Worm (Caenorhabditis elegans): Measurements from ENCODE around the gene rnh-1.2.

The rnh-1.2 gene

ce11 chrII:9841985-9842505 is at the start of gene rnh-1.2:
Gene rnh-1.2 (minus strand): TSS chrII:9842035.
- no peak for TF ChIP-seq lin-14 (GFP tag; optimal IDR thresholded peaks at IDR 0.05)
- TF ChIP-seq ceh-88 (GFP tag; IDR thresholded peaks at IDR 0.05): no peak
- TF ChIP-seq zip-4 (GFP tag; optimal IDR thresholded peaks at IDR 0.05): no peak
- TF ChIP-seq efl-1 (optimal IDR thresholded peaks at IDR 0.05): no peak
- TF ChIP-seq efl-1 (GFP tag; optimal IDR thresholded peaks at IDR 0.05 in 1 of 2): no peak

ce11 chrII:9891031-9891689 is 49.3 kb upstream of the rnh-1.2 start, which contains the start of gene vgln-1:
Gene vgln-1 (minus strand): TSS chrII:9891081.
- TF ChIP-seq lsy-2 (tag; optimal IDR thresholded peaks at IDR 0.05) (peak in 1 of 2 experiments; percentile 39), alr-1 (tag; optimal IDR thresholded peaks at IDR 0.05; ENCODE audit: borderline replicate concordance) (no peak), lin-35 (GFP tag; optimal IDR thresholded peaks at IDR 0.05) (no peak), lin-14 (GFP tag; optimal IDR thresholded peaks at IDR 0.05) (peak; percentile 59), blmp-1 (tag; optimal IDR thresholded peaks at IDR 0.05) (peak; percentile 74), efl-1 (optimal IDR thresholded peaks at IDR 0.05) (peak; percentile 5 to 23), efl-1 (GFP tag; optimal IDR thresholded peaks at IDR 0.05 in 1 of 2) (peak in 1 of 2 experiments; percentile 77), nhr-237 (tag; optimal IDR thresholded peaks at IDR 0.05) (no peak), pqm-1 (tag; optimal IDR thresholded peaks at IDR 0.05) (no peak), hpl-2 (GFP tag; optimal IDR thresholded peaks at IDR 0.05) (no peak), dpl-1 (GFP tag; optimal IDR thresholded peaks at IDR 0.05) (no peak)

ce11 chrII:9888549-9888948 is 46.7 kb upstream of the rnh-1.2 start:
- TF ChIP-seq lir-3 (tag; optimal IDR thresholded peaks at IDR 0.05; ENCODE audit: poor library complexity): no peak
- TF ChIP-seq isw-1 (GFP tag; IDR thresholded peaks at IDR 0.05): no peak
- no peak for TF ChIP-seq nhr-19 (GFP tag; conservative IDR thresholded peaks at IDR 0.05)
- no peak for TF ChIP-seq rnt-1 (tag; optimal IDR thresholded peaks at IDR 0.05)
- TF ChIP-seq lin-13 (GFP tag; optimal IDR thresholded peaks at IDR 0.05): no peak
- TF ChIP-seq snpc-4 (tag; optimal IDR thresholded peaks at IDR 0.05): no peak
- TF ChIP-seq ama-1 (optimal IDR thresholded peaks at IDR 0.05): no peak
- no peak for TF ChIP-seq dsc-1 (tag; optimal IDR thresholded peaks at IDR 0.05)
- no peak for TF ChIP-seq lin-15B (tag; optimal IDR thresholded peaks at IDR 0.05)
- TF ChIP-seq tbx-2 (tag; optimal IDR thresholded peaks at IDR 0.05): no peak
- TF ChIP-seq pqm-1 (tag; optimal IDR thresholded peaks at IDR 0.05): no peak
- TF ChIP-seq unc-130 (tag; optimal IDR thresholded peaks at IDR 0.05): no peak
- no peak for TF ChIP-seq nhr-76 (tag; optimal IDR thresholded peaks at IDR 0.05)
- TF ChIP-seq elt-3 (tag; optimal IDR thresholded peaks at IDR 0.05): no peak
- no peak for TF ChIP-seq sptf-1 (tag; optimal IDR thresholded peaks at IDR 0.05)
- TF ChIP-seq nhr-237 (tag; optimal IDR thresholded peaks at IDR 0.05): no peak
- TF ChIP-seq zag-1 (tag; optimal IDR thresholded peaks at IDR 0.05): no peak
- no peak for TF ChIP-seq fkh-8 (tag; optimal IDR thresholded peaks at IDR 0.05)
- TF ChIP-seq vab-15 (tag; optimal IDR thresholded peaks at IDR 0.05): no peak

- TF ChIP-seq ceh-90 (tag; optimal IDR thresholded peaks at IDR 0.05) (no peak), sox-4 (tag; optimal IDR thresholded peaks at IDR 0.05) (no peak), ztf-4 (tag; optimal IDR thresholded peaks at IDR 0.05) (no peak)
These were observed 44.4 kb upstream of the rnh-1.2 start, which contains the start of gene algn-8 for ce11 chrII:9886216-9886615. Gene algn-8 (minus strand): TSS chrII:9886442.

- TF ChIP-seq nhr-85 (tag) (peak; percentile 61), hlh-17 (GFP tag; optimal IDR thresholded peaks at IDR 0.05; ENCODE audit: borderline replicate concordance) (no peak), blmp-1 (tag; optimal IDR thresholded peaks at IDR 0.05) (peak; percentile 85), nhr-90 (tag; optimal IDR thresholded peaks at IDR 0.05; ENCODE audit: poor library complexity) (no peak), nhr-237 (tag; optimal IDR thresholded peaks at IDR 0.05) (no peak), unc-98 (GFP tag; IDR thresholded peaks at IDR 0.05) (no peak), rnt-1 (tag; optimal IDR thresholded peaks at IDR 0.05) (no peak), fos-1 (tag; optimal IDR thresholded peaks at IDR 0.05) (no peak), elt-3 (tag; optimal IDR thresholded peaks at IDR 0.05) (peak in 4 of 6 experiments; percentile 16 to 64 (median 45)), vab-15 (tag; optimal IDR thresholded peaks at IDR 0.05) (no peak)
These were observed 39.0 kb upstream of the rnh-1.2 start, which contains the start of gene C08H9.15 for ce11 chrII:9880826-9881225. Gene C08H9.15 (plus strand): TSS chrII:9881193.
